Worm (Caenorhabditis elegans): ENCODE measurements around the gene ZC116.1.

DNA sequence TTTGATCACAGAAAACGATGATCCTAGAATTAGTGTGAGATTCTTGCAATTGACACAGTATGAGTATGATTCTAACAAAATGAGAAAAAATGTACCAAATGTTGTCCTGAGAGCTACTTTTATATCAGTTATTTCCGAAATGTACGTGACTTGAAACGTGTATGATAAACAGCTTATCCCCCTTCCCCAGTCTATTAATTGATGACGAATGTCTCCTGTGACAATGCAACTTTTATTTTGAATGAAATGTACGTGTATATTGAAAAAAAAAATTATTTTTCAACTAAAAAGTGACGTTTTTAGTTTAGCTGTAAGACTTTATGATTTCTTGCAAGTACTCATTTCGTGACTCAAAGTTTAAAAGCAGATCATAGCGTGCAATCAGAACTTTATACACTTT is 39.4 kb upstream of the ZC116.1 start:
- no peak for TF ChIP-seq nhr-12 (tag; optimal IDR thresholded peaks at IDR 0.05)
- TF ChIP-seq nhr-11 (tag; optimal IDR thresholded peaks at IDR 0.05), result no peak
- no peak for TF ChIP-seq alr-1 (tag; optimal IDR thresholded peaks at IDR 0.05; ENCODE audit: borderline replicate concordance)
- no peak for TF ChIP-seq mep-1 (tag; optimal IDR thresholded peaks at IDR 0.05)
- no peak for TF ChIP-seq skn-1 (tag; optimal IDR thresholded peaks at IDR 0.05)
- no peak for TF ChIP-seq nhr-76 (tag; optimal IDR thresholded peaks at IDR 0.05)
- no peak for TF ChIP-seq ama-1 (optimal IDR thresholded peaks at IDR 0.05)
- peak; percentile 60 for TF ChIP-seq pax-3 (tag; optimal IDR thresholded peaks at IDR 0.05)
- TF ChIP-seq unc-30 (tag; optimal IDR thresholded peaks at IDR 0.05), result no peak
- TF ChIP-seq nhr-71 (tag; optimal IDR thresholded peaks at IDR 0.05), result no peak
- TF ChIP-seq nhr-77 (tag; optimal IDR thresholded peaks at IDR 0.05), result no peak
- TF ChIP-seq grh-1 (GFP tag; IDR thresholded peaks at IDR 0.05), result no peak
- no peak for TF ChIP-seq egl-27 (tag; optimal IDR thresholded peaks at IDR 0.05)
- no peak for TF ChIP-seq lir-3 (tag; optimal IDR thresholded peaks at IDR 0.05; ENCODE audit: poor library complexity)

Measured in whole organism, L1 larva.